Worm (Caenorhabditis elegans) whole organism, mixed stage, embryonic: ENCODE data around the gene C29F3.3.

Source experiments
- M03D4.4 ChIP-seq: sonication (generic microtip); optimal IDR thresholded peaks from 2 replicates; lab custom pipeline; 2017; ENCODE audit warnings: mild to moderate bottlenecking, missing genetic modification characterization, missing compliant biosample characterization
- bed-3 ChIP-seq: fragments of 200-800 bp; sonication (Bioruptor generic); optimal IDR thresholded peaks from 3 replicates; lab custom pipeline; 2018; ENCODE audit warnings: mild to moderate bottlenecking, missing genetic modification characterization, moderate library complexity, missing compliant biosample characterization
- blmp-1 ChIP-seq: fragments of 150-350 bp; optimal IDR thresholded peaks from 2 replicates; lab custom pipeline; 2014; ENCODE audit warnings: missing biosample characterization, missing genetic modification characterization
- ceh-39 ChIP-seq: fragments of 150-350 bp; optimal IDR thresholded peaks from 2 replicates; lab custom pipeline; 2014; ENCODE audit warnings: missing biosample characterization, missing genetic modification characterization
- ceh-43 ChIP-seq: fragments of 200-800 bp; sonication (Bioruptor generic); optimal IDR thresholded peaks from 2 replicates; lab custom pipeline; 2018; ENCODE audit warnings: mild to moderate bottlenecking, missing genetic modification characterization, moderate library complexity, missing compliant biosample characterization
- ces-1 ChIP-seq: fragments of 150-350 bp; optimal IDR thresholded peaks from 2 replicates; lab custom pipeline; 2014; ENCODE audit warnings: missing biosample characterization, missing genetic modification reagents, missing genetic modification characterization
- drap-1 ChIP-seq: fragments of 200-800 bp; sonication (Bioruptor generic); optimal IDR thresholded peaks from 3 replicates; lab custom pipeline; 2018; ENCODE audit warnings: mild to moderate bottlenecking, missing genetic modification characterization, missing compliant biosample characterization
- elt-1 ChIP-seq: sonication (generic microtip); optimal IDR thresholded peaks from 2 replicates; lab custom pipeline; 2017; ENCODE audit warnings: missing genetic modification characterization, mild to moderate bottlenecking, missing compliant biosample characterization, antibody characterized with exemption, moderate library complexity, borderline replicate concordance; ENCODE audit not compliant: insufficient read depth
- elt-3 ChIP-seq: fragments of 150-350 bp; optimal IDR thresholded peaks from 2 replicates; lab custom pipeline; 2014; ENCODE audit warnings: missing biosample characterization, missing genetic modification characterization
- flh-1 ChIP-seq: fragments of 200-800 bp; sonication (Bioruptor generic); optimal IDR thresholded peaks from 2 replicates; lab custom pipeline; 2018; ENCODE audit warnings: mild to moderate bottlenecking, missing genetic modification characterization, moderate library complexity, missing compliant biosample characterization
- ham-2 ChIP-seq: fragments of 200-800 bp; sonication (Bioruptor generic); optimal IDR thresholded peaks from 2 replicates; lab custom pipeline; 2018; ENCODE audit warnings: mild to moderate bottlenecking, missing genetic modification characterization, missing compliant biosample characterization
- hlh-1 ChIP-seq: fragments of 150-350 bp; optimal IDR thresholded peaks from 2 replicates; lab custom pipeline; 2014; ENCODE audit warnings: missing biosample characterization, missing genetic modification reagents, missing genetic modification characterization
- lin-13 ChIP-seq: fragments of 150-350 bp; optimal IDR thresholded peaks from 2 replicates; lab custom pipeline; 2014; ENCODE audit warnings: missing biosample characterization, missing genetic modification characterization
- lin-32 ChIP-seq: fragments of 200-800 bp; sonication (Bioruptor generic); optimal IDR thresholded peaks from 2 replicates; lab custom pipeline; 2018; ENCODE audit warnings: mild to moderate bottlenecking, missing genetic modification characterization, missing compliant biosample characterization
- mep-1 ChIP-seq: fragments of 150-350 bp; optimal IDR thresholded peaks from 2 replicates; lab custom pipeline; 2017; ENCODE audit warnings: missing biosample characterization, missing genetic modification reagents, missing genetic modification characterization, inconsistent platforms
- nhr-12 ChIP-seq: fragments of 150-350 bp; optimal IDR thresholded peaks from 2 replicates; lab custom pipeline; 2014; ENCODE audit warnings: missing biosample characterization, missing genetic modification characterization
- nhr-237 ChIP-seq: fragments of 150-350 bp; optimal IDR thresholded peaks from 2 replicates; lab custom pipeline; 2014; ENCODE audit warnings: missing biosample characterization, missing genetic modification characterization
- nhr-28 ChIP-seq: fragments of 150-350 bp; optimal IDR thresholded peaks from 2 replicates; lab custom pipeline; 2014; ENCODE audit warnings: missing biosample characterization, missing genetic modification characterization
- nhr-76 ChIP-seq: sonication (generic microtip); optimal IDR thresholded peaks from 2 replicates; lab custom pipeline; 2017; ENCODE audit warnings: missing biosample characterization, missing genetic modification characterization
- pha-4 ChIP-seq: fragments of 150-350 bp; optimal IDR thresholded peaks from 2 replicates; lab custom pipeline; 2018; ENCODE audit warnings: missing biosample characterization, missing genetic modification reagents, missing genetic modification characterization
- sem-2 ChIP-seq: fragments of 200-800 bp; sonication (Bioruptor generic); optimal IDR thresholded peaks from 2 replicates; lab custom pipeline; 2018; ENCODE audit warnings: mild to moderate bottlenecking, missing genetic modification characterization, missing compliant biosample characterization
- snpc-4 ChIP-seq: fragments of 150-350 bp; optimal IDR thresholded peaks from 2 replicates; lab custom pipeline; 2014; ENCODE audit warnings: missing biosample characterization, missing genetic modification characterization
- tbx-8 ChIP-seq: fragments of 200-800 bp; sonication (Bioruptor generic); optimal IDR thresholded peaks from 2 replicates; lab custom pipeline; 2018; ENCODE audit warnings: mild to moderate bottlenecking, missing genetic modification characterization, moderate library complexity, missing compliant biosample characterization
- unc-39 ChIP-seq: fragments of 150-350 bp; optimal IDR thresholded peaks from 2 replicates; lab custom pipeline; 2014; ENCODE audit warnings: missing biosample characterization, missing genetic modification characterization
- unc-62 ChIP-seq: fragments of 150-350 bp; optimal IDR thresholded peaks from 2 replicates; lab custom pipeline; 2014; ENCODE audit warnings: missing biosample characterization, missing genetic modification reagents, missing genetic modification characterization
- zip-8 ChIP-seq: fragments of 150-350 bp; optimal IDR thresholded peaks from 2 replicates; lab custom pipeline; 2014; ENCODE audit warnings: missing biosample characterization, missing genetic modification characterization
- ztf-11 ChIP-seq: fragments of 150-350 bp; optimal IDR thresholded peaks from 2 replicates; lab custom pipeline; 2014; ENCODE audit warnings: missing biosample characterization, missing genetic modification characterization

The C29F3.3 gene

DNA sequence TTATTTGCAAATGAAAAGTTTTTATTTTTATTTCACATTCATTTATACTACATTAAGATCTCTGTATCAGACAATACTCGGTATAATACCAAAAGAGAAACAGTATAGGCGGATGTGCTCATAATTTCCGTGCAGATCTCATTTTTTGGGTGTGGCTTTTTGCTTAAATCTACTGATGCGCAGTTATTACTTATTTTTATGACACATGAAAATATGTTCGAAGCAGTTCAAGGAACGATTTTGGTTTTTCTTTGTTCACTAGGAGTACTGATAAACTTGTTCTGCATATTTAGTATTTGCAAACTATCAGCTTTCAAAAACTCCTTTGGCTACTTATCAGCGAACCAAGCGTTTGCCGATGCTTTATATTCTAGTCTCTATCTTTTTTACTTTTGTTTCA lies 5.2 kb upstream of the C29F3.3 start, which contains the start of gene srx-58:
srx-58 (plus strand) TSS at position 301 of the 400 bp plus-strand sequence.
- no peak for TF ChIP-seq elt-1 (tag; lab: Kevin White, UChicago)
- no peak for TF ChIP-seq bed-3 (GFP tag; lab: Kevin White, UChicago)
- no peak for TF ChIP-seq hlh-1 (tag; lab: Kevin White, UChicago)
- no peak for TF ChIP-seq blmp-1 (tag; lab: Kevin White, UChicago)
- no peak for TF ChIP-seq unc-39 (tag; lab: Kevin White, UChicago)
- no peak for TF ChIP-seq M03D4.4 (tag; lab: Kevin White, UChicago)

ce11 chrV:15350615-15351014 lies 3.4 kb upstream of the C29F3.3 start, which contains the start of gene clec-231:
Gene clec-231, minus strand, starts transcription at chrV:15350715.
- TF ChIP-seq unc-62 (GFP tag; lab: Kevin White, UChicago): no peak
- no peak for TF ChIP-seq flh-1 (GFP tag; lab: Kevin White, UChicago)
- no peak for TF ChIP-seq ces-1
- no peak for TF ChIP-seq ztf-11 (tag; lab: Kevin White, UChicago)
- no peak for TF ChIP-seq sem-2
- TF ChIP-seq ham-2: no peak
- no peak for TF ChIP-seq tbx-8 (GFP tag; lab: Kevin White, UChicago)
- TF ChIP-seq, all 35 proteins: peak for 0

- TF ChIP-seq snpc-4: no peak
- no peak for TF ChIP-seq nhr-28 (tag; lab: Kevin White, UChicago)
- TF ChIP-seq blmp-1 (tag; lab: Kevin White, UChicago): no peak
- no peak for TF ChIP-seq ceh-43 (GFP tag; lab: Kevin White, UChicago)
- TF ChIP-seq bed-3 (GFP tag; lab: Kevin White, UChicago): no peak
- no peak for TF ChIP-seq drap-1 (GFP tag; lab: Kevin White, UChicago)
- no peak for TF ChIP-seq elt-3 (tag; lab: Kevin White, UChicago)
- TF ChIP-seq ces-1: no peak
- no peak for TF ChIP-seq sem-2
- no peak for TF ChIP-seq nhr-237
- TF ChIP-seq lin-32 (GFP tag; lab: Kevin White, UChicago): no peak
- no peak for TF ChIP-seq hlh-1 (tag; lab: Kevin White, UChicago)
- TF ChIP-seq pha-4 (tag; lab: Kevin White, UChicago): no peak
- TF ChIP-seq nhr-76: no peak
- no peak for TF ChIP-seq lin-13 (tag; lab: Kevin White, UChicago)
- TF ChIP-seq unc-62 (GFP tag; lab: Kevin White, UChicago): no peak
- no peak for TF ChIP-seq unc-39 (tag; lab: Kevin White, UChicago)
- no peak for TF ChIP-seq nhr-12 (tag; lab: Kevin White, UChicago)
These were observed 1.9 kb upstream of the C29F3.3 start, which contains the start of gene clec-230 for ce11 chrV:15349044-15349443. Gene clec-230, minus strand, starts transcription at chrV:15349144.

ce11 chrV:15344481-15344880 lies 2.7 kb downstream of the C29F3.3 start, which contains the start of gene wrt-8:
Gene wrt-8, minus strand, starts transcription at chrV:15344581.
- no peak for TF ChIP-seq M03D4.4 (tag; lab: Kevin White, UChicago)
- no peak for TF ChIP-seq nhr-76
- TF ChIP-seq ces-1: no peak
- TF ChIP-seq elt-3 (tag; lab: Kevin White, UChicago): no peak
- TF ChIP-seq nhr-12 (tag; lab: Kevin White, UChicago): no peak

ce11 chrV:15341404-15341803 lies 5.8 kb downstream of the C29F3.3 start, which contains the start of gene clec-229:
Gene clec-229, minus strand, starts transcription at chrV:15341504.
- TF ChIP-seq ceh-39 (tag; lab: Kevin White, UChicago) (no peak), mep-1 (tag; lab: Kevin White, UChicago) (no peak), hlh-1 (tag; lab: Kevin White, UChicago) (no peak), sem-2 (no peak), flh-1 (GFP tag; lab: Kevin White, UChicago) (no peak), nhr-76 (no peak), lin-13 (tag; lab: Kevin White, UChicago) (no peak), unc-62 (GFP tag; lab: Kevin White, UChicago) (no peak), M03D4.4 (tag; lab: Kevin White, UChicago) (no peak), pha-4 (tag; lab: Kevin White, UChicago) (no peak), drap-1 (GFP tag; lab: Kevin White, UChicago) (no peak), lin-32 (GFP tag; lab: Kevin White, UChicago) (no peak)

ce11 chrV:15339363-15339762 lies 7.8 kb downstream of the C29F3.3 start, which contains the start of gene clec-228:
Gene clec-228, minus strand, starts transcription at chrV:15339463.
- TF ChIP-seq ztf-11 (tag; lab: Kevin White, UChicago) (no peak), unc-62 (GFP tag; lab: Kevin White, UChicago) (no peak), zip-8 (tag; lab: Kevin White, UChicago) (no peak), flh-1 (GFP tag; lab: Kevin White, UChicago) (no peak), ham-2 (no peak), unc-39 (tag; lab: Kevin White, UChicago) (no peak), tbx-8 (GFP tag; lab: Kevin White, UChicago) (no peak)
